Fruit fly (Drosophila melanogaster) whole organism, embryonic: ENCODE results near the gene CG17593.

Experiments
- Ada2b ChIP-seq: fragments of 200-800 bp; sonication (Bioruptor generic); IDR thresholded peaks from 2 replicates; pipeline ENCODE4 v1.3.6; 2022; ENCODE audit warnings: missing biosample characterization, missing genetic modification characterization
- Adf1 ChIP-seq: fragments of 200-800 bp; sonication (Bioruptor generic); IDR thresholded peaks from 2 replicates; pipeline ENCODE4 v1.3.6; 2022; ENCODE audit warnings: missing biosample characterization, missing genetic modification characterization
- Atf-2 ChIP-seq: fragments of 200-800 bp; sonication (Bioruptor generic); optimal IDR thresholded peaks from 2 replicates; lab custom pipeline; 2016; ENCODE audit warnings: missing biosample characterization, missing genetic modification characterization
- CG10321 ChIP-seq: fragments of 200-800 bp; sonication (Bioruptor generic); IDR thresholded peaks from 2 replicates; pipeline ENCODE4 v1.3.6; 2022; ENCODE audit warnings: missing biosample characterization, missing genetic modification characterization
- CG10431 ChIP-seq: fragments of 200-800 bp; sonication (Bioruptor generic); optimal IDR thresholded peaks from 3 replicates; lab custom pipeline; 2018; ENCODE audit warnings: missing biosample characterization, mild to moderate bottlenecking, missing genetic modification characterization
- CG11456 ChIP-seq: fragments of 200-800 bp; sonication (Bioruptor generic); IDR thresholded peaks from 3 replicates; pipeline ENCODE4 v1.3.6; 2022; ENCODE audit warnings: missing biosample characterization, missing genetic modification characterization
- CG12071 ChIP-seq: fragments of 200-800 bp; sonication (Bioruptor generic); optimal IDR thresholded peaks from 3 replicates; lab custom pipeline; 2018; ENCODE audit warnings: missing biosample characterization, mild to moderate bottlenecking, missing genetic modification characterization
- CG12769 ChIP-seq: fragments of 200-800 bp; sonication (Bioruptor generic); optimal IDR thresholded peaks from 2 replicates; lab custom pipeline; 2019; ENCODE audit warnings: missing biosample characterization, mild to moderate bottlenecking, missing genetic modification characterization, moderate library complexity
- CG13296 ChIP-seq: fragments of 200-800 bp; sonication (Bioruptor generic); optimal IDR thresholded peaks from 3 replicates; lab custom pipeline; 2018; ENCODE audit warnings: missing biosample characterization, mild to moderate bottlenecking, missing genetic modification characterization
- CG14965 ChIP-seq: fragments of 200-800 bp; sonication (Bioruptor generic); optimal IDR thresholded peaks from 2 replicates; lab custom pipeline; 2016; ENCODE audit warnings: missing biosample characterization, missing genetic modification characterization, borderline replicate concordance
- CG15479 ChIP-seq: fragments of 200-800 bp; sonication (Bioruptor generic); optimal IDR thresholded peaks from 3 replicates; lab custom pipeline; 2019; ENCODE audit warnings: missing biosample characterization, mild to moderate bottlenecking, missing genetic modification characterization, moderate library complexity
- CG17328 ChIP-seq: fragments of 200-800 bp; sonication (Bioruptor generic); IDR thresholded peaks from 2 replicates; pipeline ENCODE4 v1.3.6; 2022; ENCODE audit warnings: missing biosample characterization, missing genetic modification characterization
- CG17385 ChIP-seq: fragments of 200-800 bp; sonication (Bioruptor generic); optimal IDR thresholded peaks from 3 replicates; lab custom pipeline; 2018; ENCODE audit warnings: missing biosample characterization, mild to moderate bottlenecking, missing genetic modification characterization
- CG2889 ChIP-seq: fragments of 200-800 bp; sonication (Bioruptor generic); IDR thresholded peaks from 3 replicates; pipeline ENCODE4 v1.3.6; 2022; ENCODE audit warnings: missing biosample characterization, missing genetic modification characterization
- CG31388 ChIP-seq: fragments of 200-800 bp; sonication (Bioruptor generic); optimal IDR thresholded peaks from 2 replicates; lab custom pipeline; 2016; ENCODE audit warnings: missing biosample characterization, missing genetic modification characterization
- CG32767 ChIP-seq: fragments of 200-800 bp; sonication (Bioruptor generic); IDR thresholded peaks from 2 replicates; pipeline ENCODE4 v1.3.6; 2022; ENCODE audit warnings: missing biosample characterization, missing genetic modification characterization
- CG3726 ChIP-seq: fragments of 200-800 bp; sonication (Bioruptor generic); IDR thresholded peaks from 3 replicates; pipeline ENCODE4, ENCODE4 v1.3.6; 2022; ENCODE audit warnings: missing biosample characterization, missing genetic modification characterization
- CG7372 ChIP-seq: fragments of 200-800 bp; sonication (Bioruptor generic); IDR thresholded peaks from 2 replicates; pipeline ENCODE4 v1.3.6; 2022; ENCODE audit warnings: missing biosample characterization, missing genetic modification characterization
- CG7556 ChIP-seq: fragments of 200-800 bp; sonication (Bioruptor generic); optimal IDR thresholded peaks from 2 replicates; lab custom pipeline; 2017; ENCODE audit warnings: missing biosample characterization, mild to moderate bottlenecking, missing genetic modification characterization
- CG9215 ChIP-seq: fragments of 200-800 bp; sonication (Bioruptor generic); IDR thresholded peaks from 2 replicates; pipeline ENCODE4 v1.3.6; 2022; ENCODE audit warnings: missing biosample characterization, missing genetic modification characterization
- D19A ChIP-seq: fragments of 200-800 bp; optimal IDR thresholded peaks from 3 replicates; lab custom pipeline; 2019; ENCODE audit warnings: missing biosample characterization, mild to moderate bottlenecking, missing genetic modification characterization, moderate library complexity
- Doc2 ChIP-seq: fragments of 200-800 bp; sonication (Bioruptor generic); IDR thresholded peaks from 2 replicates; pipeline ENCODE4 v1.3.6; 2022; ENCODE audit warnings: missing biosample characterization, missing genetic modification characterization
- Doc3 ChIP-seq: fragments of 200-800 bp; sonication (Bioruptor generic); IDR thresholded peaks from 3 replicates; pipeline ENCODE4 v1.3.6; 2022; ENCODE audit warnings: missing biosample characterization, missing genetic modification characterization; ENCODE audit not compliant: partially characterized antibody
- Dp ChIP-seq: fragments of 200-800 bp; sonication (Bioruptor generic); optimal IDR thresholded peaks from 2 replicates; lab custom pipeline; 2018; ENCODE audit warnings: missing biosample characterization, mild to moderate bottlenecking, missing genetic modification characterization, moderate library complexity
- Drgx ChIP-seq: fragments of 200-800 bp; sonication (Bioruptor generic); IDR thresholded peaks from 2 replicates; pipeline ENCODE4 v1.3.6; 2022; ENCODE audit warnings: missing biosample characterization, missing genetic modification characterization
- HLH4C ChIP-seq: fragments of 200-800 bp; sonication (Bioruptor generic); IDR thresholded peaks from 3 replicates; pipeline ENCODE4 v1.3.6; 2022; ENCODE audit warnings: missing biosample characterization, missing genetic modification characterization; ENCODE audit not compliant: partially characterized antibody
- HmgD ChIP-seq: fragments of 200-800 bp; sonication (Bioruptor generic); optimal IDR thresholded peaks from 3 replicates; lab custom pipeline; 2016; ENCODE audit warnings: missing biosample characterization, missing genetic modification characterization
- Hr39 ChIP-seq: fragments of >200 bp; optimal IDR thresholded peaks from 2 replicates; lab custom pipeline; 2017
- Hr78 ChIP-seq, 2 experiments: fragments of 200-800 bp in 1 of 2; fragments of >200 bp in 1 of 2; sonication (Bioruptor generic) in 1 of 2; optimal IDR thresholded peaks; 2 replicates each; lab custom pipeline; 2017 to 2019; ENCODE audit warnings: missing biosample characterization in 2 of 2, missing genetic modification characterization in 2 of 2, mild to moderate bottlenecking in 1 of 2, moderate library complexity in 1 of 2
- Meics ChIP-seq: fragments of 200-800 bp; sonication (Bioruptor generic); optimal IDR thresholded peaks from 2 replicates; lab custom pipeline; 2017; ENCODE audit warnings: missing biosample characterization, mild to moderate bottlenecking, missing genetic modification characterization
- NC2α ChIP-seq: fragments of 200-800 bp; sonication (Bioruptor generic); optimal IDR thresholded peaks from 2 replicates; lab custom pipeline; 2016; ENCODE audit warnings: missing biosample characterization, missing genetic modification characterization
- Oaz ChIP-seq: fragments of 200-800 bp; sonication (Bioruptor generic); IDR thresholded peaks from 2 replicates; pipeline ENCODE4 v1.3.6; 2022; ENCODE audit warnings: missing biosample characterization, missing genetic modification characterization
- Scr ChIP-seq: fragments of 200-800 bp; sonication (Bioruptor generic); IDR thresholded peaks from 2 replicates; pipeline ENCODE4 v1.3.6; 2022; ENCODE audit warnings: missing biosample characterization, missing genetic modification characterization; ENCODE audit not compliant: partially characterized antibody
- Side ChIP-seq: fragments of 200-800 bp; sonication (Bioruptor generic); optimal IDR thresholded peaks from 2 replicates; lab custom pipeline; 2016; ENCODE audit warnings: missing biosample characterization, missing genetic modification characterization
- Xrp1 ChIP-seq: fragments of 200-800 bp; sonication (Bioruptor generic); IDR thresholded peaks from 2 replicates; pipeline ENCODE4 v1.3.6; 2022; ENCODE audit warnings: missing biosample characterization, missing genetic modification characterization
- bcd ChIP-seq: fragments of 200-800 bp; sonication (Bioruptor generic); optimal IDR thresholded peaks from 2 replicates; lab custom pipeline; 2017; ENCODE audit warnings: missing biosample characterization, mild to moderate bottlenecking, missing genetic modification characterization
- btn ChIP-seq: fragments of 200-800 bp; sonication (Bioruptor generic); optimal IDR thresholded peaks from 2 replicates; lab custom pipeline; 2016; ENCODE audit warnings: missing biosample characterization, missing genetic modification characterization
- chinmo ChIP-seq: fragments of 200-800 bp; sonication (Bioruptor generic); IDR thresholded peaks from 4 replicates; pipeline ENCODE4 v1.3.6; 2022; ENCODE audit warnings: missing biosample characterization, missing genetic modification characterization; ENCODE audit not compliant: partially characterized antibody
- crol ChIP-seq: fragments of 200-800 bp; sonication (Bioruptor generic); IDR thresholded peaks from 2 replicates; pipeline ENCODE4 v1.3.6; 2022; ENCODE audit warnings: missing biosample characterization, missing genetic modification characterization
- dati ChIP-seq: fragments of 200-800 bp; sonication (Bioruptor generic); IDR thresholded peaks from 2 replicates; pipeline ENCODE4 v1.3.6; 2022; ENCODE audit warnings: missing biosample characterization, missing genetic modification characterization
- dm ChIP-seq: fragments of 200-800 bp; sonication (Bioruptor generic); optimal IDR thresholded peaks from 3 replicates; lab custom pipeline; 2016; ENCODE audit warnings: missing biosample characterization, missing genetic modification characterization
- eyg ChIP-seq: fragments of 200-800 bp; sonication (Bioruptor generic); optimal IDR thresholded peaks from 3 replicates; lab custom pipeline; 2016; ENCODE audit warnings: missing biosample characterization, missing genetic modification characterization
- fd64A ChIP-seq: fragments of 200-800 bp; sonication (Bioruptor generic); optimal IDR thresholded peaks from 3 replicates; lab custom pipeline; 2018; ENCODE audit warnings: missing biosample characterization, mild to moderate bottlenecking, missing genetic modification characterization
- jing ChIP-seq: fragments of 200-800 bp; sonication (Bioruptor generic); optimal IDR thresholded peaks from 2 replicates; lab custom pipeline; 2018; ENCODE audit warnings: missing biosample characterization, mild to moderate bottlenecking, missing genetic modification characterization
- phol ChIP-seq: fragments of 200-800 bp; sonication (Bioruptor generic); optimal IDR thresholded peaks from 3 replicates; lab custom pipeline; 2018; ENCODE audit warnings: missing biosample characterization, mild to moderate bottlenecking, missing genetic modification characterization, moderate library complexity
- pita ChIP-seq: fragments of 200-800 bp; sonication (Bioruptor generic); optimal IDR thresholded peaks from 2 replicates; lab custom pipeline; 2017; ENCODE audit warnings: missing biosample characterization, mild to moderate bottlenecking, missing genetic modification characterization
- slou ChIP-seq: fragments of 200-800 bp; sonication (Bioruptor generic); optimal IDR thresholded peaks from 3 replicates; lab custom pipeline; 2016; ENCODE audit warnings: missing biosample characterization, missing genetic modification characterization
- sqz ChIP-seq: fragments of 200-800 bp; sonication (Bioruptor generic); optimal IDR thresholded peaks from 3 replicates; lab custom pipeline; 2018; ENCODE audit warnings: missing biosample characterization, mild to moderate bottlenecking, missing genetic modification characterization
- ttk ChIP-seq: fragments of 200-800 bp; sonication (Bioruptor generic); IDR thresholded peaks from 2 replicates; pipeline ENCODE4 v2.1.2; 2022; ENCODE audit warnings: missing biosample characterization, missing genetic modification characterization
- unc-4 ChIP-seq: fragments of 200-800 bp; sonication (Bioruptor generic); IDR thresholded peaks from 2 replicates; pipeline ENCODE4 v1.3.6; 2022; ENCODE audit warnings: missing biosample characterization, missing genetic modification characterization; ENCODE audit not compliant: partially characterized antibody
- zfh2 ChIP-seq: fragments of 200-800 bp; sonication (Bioruptor generic); optimal IDR thresholded peaks from 2 replicates; lab custom pipeline; 2016; ENCODE audit warnings: missing biosample characterization, missing genetic modification characterization

Gene CG17593

DNA sequence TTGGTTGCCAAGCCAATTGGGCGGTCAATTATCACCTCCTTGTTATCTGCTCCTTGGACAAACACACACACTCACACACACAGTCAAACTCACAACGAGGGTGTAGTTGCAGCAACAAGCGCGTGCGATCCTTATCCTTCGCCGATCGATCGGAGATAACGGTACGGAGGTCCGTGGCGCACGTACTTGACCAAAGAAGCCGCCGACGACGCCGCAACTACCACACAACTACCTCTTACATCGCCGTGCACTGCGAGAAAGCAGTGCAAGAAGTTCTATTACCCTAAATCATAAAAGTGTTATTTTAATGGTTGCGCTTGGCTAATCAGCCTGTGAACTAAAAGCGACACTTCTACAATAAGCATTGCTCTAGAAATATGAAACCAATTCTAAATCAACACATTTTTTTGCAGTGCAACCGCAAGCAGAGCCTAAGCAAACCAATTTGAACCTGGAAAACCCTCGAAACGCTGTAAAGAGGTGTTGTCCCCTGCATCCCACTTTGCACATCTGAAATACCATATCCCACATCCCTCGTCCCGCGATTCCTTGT lies 18.4 kb downstream of the CG17593 start (continued):
- no peak for TF ChIP-seq CG31388 (GFP tag; lab: Kevin White, UChicago)
- no peak for TF ChIP-seq CG11456 (GFP tag; lab: Robert Waterston, UW)
- TF ChIP-seq CG13296, result no peak
- TF ChIP-seq CG10321 (GFP tag; lab: Robert Waterston, UW), result no peak; the same call in 1 of the 2 replicates
- no peak for TF ChIP-seq dati
- TF ChIP-seq Dp (GFP tag; lab: Kevin White, UChicago), result no peak
- TF ChIP-seq jing (GFP tag; lab: Kevin White, UChicago), result peak; percentile 5
- TF ChIP-seq CG32767 (GFP tag; lab: Robert Waterston, UW), result no peak
- TF ChIP-seq crol, result no peak
- TF ChIP-seq Atf-2 (GFP tag; lab: Kevin White, UChicago), result peak; percentile 40
- no peak for TF ChIP-seq CG12071 (GFP tag; lab: Kevin White, UChicago)
- no peak for TF ChIP-seq HLH4C
- no peak for TF ChIP-seq CG14965 (GFP tag; lab: Kevin White, UChicago)
- peak; percentile 40 for TF ChIP-seq btn (GFP tag; lab: Kevin White, UChicago)
- peak; percentile 75 for TF ChIP-seq CG17328 (GFP tag; lab: Robert Waterston, UW)
- TF ChIP-seq CG10431, result no peak
- no peak for TF ChIP-seq sqz (GFP tag; lab: Kevin White, UChicago)
- TF ChIP-seq CG3726 (GFP tag; lab: Robert Waterston, UW), result no peak
- no peak for TF ChIP-seq chinmo (GFP tag; lab: Robert Waterston, UW)
- TF ChIP-seq unc-4, result no peak
- TF ChIP-seq eyg, result no peak
- TF ChIP-seq CG12769, result no peak
- no peak for TF ChIP-seq Adf1 (GFP tag; lab: Robert Waterston, UW)
- no peak for TF ChIP-seq CG2889 (GFP tag; lab: Robert Waterston, UW)
- no peak for TF ChIP-seq Hr78 (GFP tag; optimal IDR thresholded peaks at IDR 0.05; lab: Kevin White, UChicago)
- no peak for TF ChIP-seq Drgx (GFP tag; lab: Robert Waterston, UW)
- no peak for TF ChIP-seq fd64A
- TF ChIP-seq CG15479 (GFP tag; lab: Kevin White, UChicago), result peak; percentile 98
- TF ChIP-seq Oaz (GFP tag; lab: Robert Waterston, UW), result 0 out of 2 replicates have a peak, but pooled peaks have one; percentile 12
- TF ChIP-seq CG7372 (GFP tag; lab: Robert Waterston, UW), result no peak
- TF ChIP-seq CG17385, result no peak
- no peak for TF ChIP-seq HmgD (GFP tag; lab: Kevin White, UChicago)
- TF ChIP-seq CG7556 (GFP tag; lab: Kevin White, UChicago), result peak; percentile 22
- TF ChIP-seq D19A, result peak; percentile 41
- no peak for TF ChIP-seq Doc3 (GFP tag; lab: Robert Waterston, UW)
- 0 out of 2 replicates have a peak, but pooled peaks have one; percentile 35 for TF ChIP-seq ttk (GFP tag; lab: Robert Waterston, UW)
- TF ChIP-seq Doc2 (GFP tag; lab: Robert Waterston, UW), result no peak
- TF ChIP-seq Scr (GFP tag; lab: Robert Waterston, UW), result no peak
- TF ChIP-seq Xrp1 (GFP tag; lab: Robert Waterston, UW), result peak; percentile 81
- no peak; the same call in 1 of the 2 replicates for TF ChIP-seq Ada2b (GFP tag; lab: Robert Waterston, UW)
- peak; percentile 8 for TF ChIP-seq bcd (GFP tag; lab: Kevin White, UChicago)
- no peak for TF ChIP-seq slou
- TF ChIP-seq Side (GFP tag; lab: Kevin White, UChicago), result peak; percentile 49
- TF ChIP-seq zfh2 (GFP tag; lab: Kevin White, UChicago), result no peak
- TF ChIP-seq Meics (GFP tag; lab: Kevin White, UChicago), result no peak
- TF ChIP-seq NC2α, result no peak
- no peak for TF ChIP-seq Hr39 (lab: Kevin White, UChicago)
- no peak for TF ChIP-seq CG9215 (GFP tag; lab: Robert Waterston, UW)
- peak; percentile 11 for TF ChIP-seq dm
- TF ChIP-seq pita (GFP tag; lab: Kevin White, UChicago), result no peak
- peak; percentile 66 for TF ChIP-seq phol (tag; lab: Kevin White, UChicago)
